Fruit fly (Drosophila melanogaster) S2 (cell line): ENCODE results near the gene CG32812.

Experiments used
- CG8478 ChIP-seq: fragments of >200 bp; optimal IDR thresholded peaks from 2 replicates; lab custom pipeline; 2018
- CTCF ChIP-seq, 2 experiments: fragments of >200 bp; optimal IDR thresholded peaks; 2 replicates each; lab custom pipeline; 2018

dm6 chrX:1282953-1283568 lies 4.0 kb upstream of the CG32812 start:
- TF ChIP-seq CTCF (optimal IDR thresholded peaks at IDR 0.05; lab: Kevin White, UChicago) (no peak), CG8478 (lab: Kevin White, UChicago) (no peak)
